Fruit fly (Drosophila melanogaster): ENCODE measurements around the gene CCT6.

DNA sequence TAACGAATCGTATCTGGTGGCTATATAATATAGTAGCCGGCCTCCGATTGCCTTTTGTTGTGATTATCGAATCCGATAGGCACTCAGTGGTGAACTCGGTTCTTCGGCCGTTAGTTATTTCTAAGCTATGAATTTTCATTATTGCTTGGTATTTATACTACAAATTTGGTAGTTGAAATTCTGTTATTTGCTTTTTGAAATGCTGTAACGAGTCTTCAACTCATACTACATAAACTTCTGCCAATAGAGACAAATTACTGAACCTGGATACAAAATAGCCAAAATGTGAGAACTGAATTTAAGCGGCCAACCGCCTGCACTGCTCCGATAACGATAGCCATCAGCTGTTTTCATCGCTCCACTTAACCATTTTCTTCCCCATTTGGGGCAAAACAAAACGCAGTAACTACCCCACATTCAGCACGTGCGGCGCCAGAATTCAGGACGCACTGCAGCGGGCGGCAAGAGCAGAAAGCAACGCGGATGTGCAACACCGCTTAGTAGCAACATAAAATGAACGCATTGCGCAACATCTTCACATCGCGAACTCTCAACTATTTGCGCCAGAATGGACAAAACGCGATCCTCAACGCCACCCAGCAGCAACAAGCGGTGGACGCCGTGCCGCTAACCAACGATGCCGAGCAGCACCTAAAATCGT is 7.4 kb upstream of the CCT6 start, which contains the start of the genes CG11679 and CG8206:
- TF ChIP-seq CG10321 (GFP tag; IDR thresholded peaks at IDR 0.05) (no peak), Lim3 (GFP tag; IDR thresholded peaks at IDR 0.05) (no peak), Fer3 (tag; optimal IDR thresholded peaks at IDR 0.05) (peak; percentile 3), lmd (GFP tag; IDR thresholded peaks at IDR 0.05) (peak; percentile 33; the same call in 1 of the 2 replicates), CrebB (tag; optimal IDR thresholded peaks at IDR 0.05) (no peak), CG14667 (GFP tag; IDR thresholded peaks at IDR 0.05) (no peak), CG4328 (GFP tag; optimal IDR thresholded peaks at IDR 0.05) (no peak), H15 (GFP tag; IDR thresholded peaks at IDR 0.05) (no peak), CG16815 (GFP tag; optimal IDR thresholded peaks at IDR 0.05) (no peak), Adf1 (GFP tag; IDR thresholded peaks at IDR 0.05) (no peak), MTF-1 (GFP tag; optimal IDR thresholded peaks at IDR 0.05; ENCODE audit: borderline replicate concordance) (no peak), tll (GFP tag; optimal IDR thresholded peaks at IDR 0.05) (peak in 1 of 2 experiments; percentile 36)

Data from whole organism, embryonic.